Fruit fly (Drosophila melanogaster) Kc167 (cell line): Measurements from ENCODE around the gene SH3PX1.

Experiments used
- Sin3A ChIP-seq: fragments of >200 bp; optimal IDR thresholded peaks from 2 replicates; lab custom pipeline; 2018; ENCODE audit warnings: missing external identifiers
- insv ChIP-seq: fragments of >200 bp; optimal IDR thresholded peaks from 3 replicates; lab custom pipeline; 2018; ENCODE audit warnings: missing external identifiers
- ttk ChIP-seq: sonication (Bioruptor generic); optimal IDR thresholded peaks from 2 replicates; lab custom pipeline; 2017; ENCODE audit warnings: missing external identifiers

DNA sequence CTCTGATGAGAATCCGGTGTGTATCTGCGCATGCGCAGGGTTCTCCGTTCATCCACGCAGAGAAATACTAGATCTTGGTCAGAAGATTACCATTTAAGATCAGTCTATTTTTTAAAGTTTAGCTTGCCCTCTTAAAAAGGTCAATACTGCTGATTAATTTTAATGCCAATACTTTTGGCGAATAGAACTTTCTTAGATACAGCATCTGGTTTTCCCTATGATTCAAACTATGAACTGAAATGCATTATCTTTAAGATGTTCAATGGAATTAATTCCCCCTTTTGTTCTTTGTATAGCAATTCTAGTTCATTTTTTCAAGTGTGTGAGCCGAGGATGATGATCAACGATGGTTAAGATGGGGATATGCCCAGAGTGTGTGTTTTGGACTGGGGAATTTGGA is 28.7 kb upstream of the SH3PX1 start:
- TF ChIP-seq ttk (lab: Kevin White, UChicago), result no peak
- no peak for TF ChIP-seq Sin3A (lab: Kevin White, UChicago)
- no peak for TF ChIP-seq insv (lab: Kevin White, UChicago)
